Fruit fly (Drosophila melanogaster) whole organism: Measurements from ENCODE around the gene klar.

Experiments used
- EcR ChIP-seq, 2 experiments: fragments of >200 bp; optimal IDR thresholded peaks; 2 replicates each; lab custom pipeline; 2017; ENCODE audit warnings: missing biosample characterization in 2 of 2, missing genetic modification characterization in 2 of 2, missing genetic modification reagents in 2 of 2
- pan ChIP-seq: fragments of >200 bp; optimal IDR thresholded peaks from 2 replicates; lab custom pipeline; 2017

- TF ChIP-seq EcR (GFP tag; optimal IDR thresholded peaks at IDR 0.05; lab: Kevin White, UChicago) (no peak), pan (lab: Kevin White, UChicago) (no peak)
Measured at dm6 chr3L:516544-516943, 23.9 kb downstream of the klar start.
